Worm (Caenorhabditis elegans): ENCODE measurements around the gene com-1.

ce11 chrIII:10861375-10861774 lies 34.8 kb upstream of the com-1 start:
- no peak for TF ChIP-seq B0310.2 (tag; optimal IDR thresholded peaks at IDR 0.05)
- no peak for TF ChIP-seq ceh-13 (GFP tag; optimal IDR thresholded peaks at IDR 0.05)
- no peak for TF ChIP-seq F13C5.2 (tag; optimal IDR thresholded peaks at IDR 0.05)
- no peak for TF ChIP-seq ama-1 (optimal IDR thresholded peaks at IDR 0.05)
- no peak for TF ChIP-seq pes-1 (GFP tag; IDR thresholded peaks at IDR 0.05)

Measured in whole organism, early embryonic.